Fruit fly (Drosophila melanogaster) whole organism, embryonic: ENCODE results near the gene toe.

Experiments used
- Aef1 ChIP-seq: fragments of 200-800 bp; sonication (Bioruptor generic); IDR thresholded peaks from 3 replicates; pipeline ENCODE4 v1.3.6; 2022; ENCODE audit warnings: missing biosample characterization, missing genetic modification characterization
- Antp ChIP-seq: fragments of 200-800 bp; sonication (Bioruptor generic); optimal IDR thresholded peaks from 3 replicates; lab custom pipeline; 2016; ENCODE audit warnings: missing biosample characterization, missing genetic modification characterization
- Blimp-1 ChIP-seq: fragments of 200-800 bp; sonication (Bioruptor generic); optimal IDR thresholded peaks from 3 replicates; lab custom pipeline; 2018; ENCODE audit warnings: missing biosample characterization, missing genetic modification characterization, mild to moderate bottlenecking, moderate library complexity, missing genetic modification reagents
- CG10321 ChIP-seq: fragments of 200-800 bp; sonication (Bioruptor generic); IDR thresholded peaks from 2 replicates; pipeline ENCODE4 v1.3.6; 2022; ENCODE audit warnings: missing biosample characterization, missing genetic modification characterization
- CG15514 ChIP-seq: fragments of 200-800 bp; sonication (Bioruptor generic); optimal IDR thresholded peaks from 3 replicates; lab custom pipeline; 2017; ENCODE audit warnings: missing biosample characterization, missing genetic modification characterization, mild to moderate bottlenecking, moderate library complexity, missing genetic modification reagents
- CG15696 ChIP-seq: fragments of 200-800 bp; sonication (Bioruptor generic); optimal IDR thresholded peaks from 2 replicates; lab custom pipeline; 2019; ENCODE audit warnings: missing biosample characterization, mild to moderate bottlenecking, missing genetic modification characterization, moderate library complexity
- CG18011 ChIP-seq: fragments of 200-800 bp; sonication (Bioruptor generic); optimal IDR thresholded peaks from 2 replicates; lab custom pipeline; 2017; ENCODE audit warnings: missing biosample characterization, missing genetic modification characterization, mild to moderate bottlenecking, moderate library complexity, missing genotype
- CG18764 ChIP-seq: fragments of 200-800 bp; sonication (Bioruptor generic); optimal IDR thresholded peaks from 3 replicates; lab custom pipeline; 2016; ENCODE audit warnings: missing biosample characterization, missing genetic modification characterization
- CG2202 ChIP-seq: fragments of 200-800 bp; sonication (Bioruptor generic); optimal IDR thresholded peaks from 2 replicates; lab custom pipeline; 2018; ENCODE audit warnings: missing biosample characterization, mild to moderate bottlenecking, missing genetic modification characterization
- CG31224 ChIP-seq: fragments of 200-800 bp; sonication (Bioruptor generic); IDR thresholded peaks from 2 replicates; pipeline ENCODE4 v1.3.6; 2022; ENCODE audit warnings: missing biosample characterization, missing genetic modification characterization
- CG32772 ChIP-seq: fragments of 200-800 bp; sonication (Bioruptor generic); IDR thresholded peaks from 2 replicates; pipeline ENCODE4 v1.3.6; 2022; ENCODE audit warnings: missing biosample characterization, missing genetic modification characterization
- CG34422 ChIP-seq: fragments of 200-800 bp; sonication (Bioruptor generic); IDR thresholded peaks from 3 replicates; pipeline ENCODE4 v1.3.6; 2022; ENCODE audit warnings: missing biosample characterization, missing genetic modification characterization
- CG7745 ChIP-seq: fragments of 200-800 bp; sonication (Bioruptor generic); optimal IDR thresholded peaks from 2 replicates; lab custom pipeline; 2018; ENCODE audit warnings: missing biosample characterization, mild to moderate bottlenecking, missing genetic modification characterization, moderate library complexity
- CG7987 ChIP-seq: fragments of 200-800 bp; sonication (Bioruptor generic); optimal IDR thresholded peaks from 2 replicates; lab custom pipeline; 2018; ENCODE audit warnings: missing biosample characterization, mild to moderate bottlenecking, missing genetic modification characterization, moderate library complexity
- Camta ChIP-seq: fragments of 200-800 bp; sonication (Bioruptor generic); optimal IDR thresholded peaks from 2 replicates; lab custom pipeline; 2016; ENCODE audit warnings: missing biosample characterization, missing genetic modification characterization
- Dad ChIP-seq: fragments of 200-800 bp; sonication (Bioruptor generic); optimal IDR thresholded peaks from 3 replicates; lab custom pipeline; 2016; ENCODE audit warnings: missing biosample characterization, missing genetic modification characterization
- Dll ChIP-seq: fragments of 200-800 bp; sonication (Bioruptor generic); IDR thresholded peaks from 4 replicates; pipeline ENCODE4 v1.3.6; 2022; ENCODE audit warnings: missing biosample characterization, missing genetic modification characterization; ENCODE audit not compliant: partially characterized antibody
- Eip74EF ChIP-seq, 2 experiments: fragments of 200-800 bp in 1 of 2; fragments of >200 bp in 1 of 2; sonication (Bioruptor generic) in 1 of 2; optimal IDR thresholded peaks; 2 replicates each; lab custom pipeline; 2017 to 2019; ENCODE audit warnings: missing biosample characterization in 2 of 2, missing genetic modification characterization in 2 of 2, mild to moderate bottlenecking in 1 of 2, moderate library complexity in 1 of 2
- H2.0 ChIP-seq: fragments of 200-800 bp; sonication (Bioruptor generic); IDR thresholded peaks from 2 replicates; pipeline ENCODE4 v1.3.6; 2022; ENCODE audit warnings: missing biosample characterization, missing genetic modification characterization
- HmgD ChIP-seq: fragments of 200-800 bp; sonication (Bioruptor generic); optimal IDR thresholded peaks from 3 replicates; lab custom pipeline; 2016; ENCODE audit warnings: missing biosample characterization, missing genetic modification characterization
- Kr ChIP-seq: fragments of 200-800 bp; sonication (Bioruptor generic); optimal IDR thresholded peaks from 2 replicates; lab custom pipeline; 2017; ENCODE audit warnings: missing biosample characterization, mild to moderate bottlenecking, missing genetic modification characterization
- Meics ChIP-seq: fragments of 200-800 bp; sonication (Bioruptor generic); optimal IDR thresholded peaks from 2 replicates; lab custom pipeline; 2017; ENCODE audit warnings: missing biosample characterization, mild to moderate bottlenecking, missing genetic modification characterization
- Mes4 ChIP-seq: fragments of 200-800 bp; sonication (Bioruptor generic); optimal IDR thresholded peaks from 2 replicates; lab custom pipeline; 2016; ENCODE audit warnings: missing biosample characterization, missing genetic modification characterization
- NC2β ChIP-seq: fragments of 200-800 bp; sonication (Bioruptor generic); optimal IDR thresholded peaks from 2 replicates; lab custom pipeline; 2016; ENCODE audit warnings: missing biosample characterization, missing genetic modification characterization
- Pdp1 ChIP-seq, 2 experiments: fragments of 200-800 bp; sonication (Bioruptor generic); optimal IDR thresholded peaks; 3 replicates each; lab custom pipeline; 2016; ENCODE audit warnings: missing biosample characterization in 2 of 2, missing genetic modification characterization in 2 of 2, mild to moderate bottlenecking in 1 of 2, moderate library complexity in 1 of 2
- Six4 ChIP-seq: fragments of 200-800 bp; sonication (Bioruptor generic); optimal IDR thresholded peaks from 2 replicates; lab custom pipeline; 2016; ENCODE audit warnings: missing biosample characterization, missing genetic modification characterization
- Ssrp ChIP-seq: fragments of 200-800 bp; sonication (Bioruptor generic); optimal IDR thresholded peaks from 2 replicates; lab custom pipeline; 2018; ENCODE audit warnings: missing biosample characterization, mild to moderate bottlenecking, missing genetic modification characterization, moderate library complexity
- abd-A ChIP-seq: fragments of 200-800 bp; sonication (Bioruptor generic); optimal IDR thresholded peaks from 3 replicates; lab custom pipeline; 2019; ENCODE audit warnings: missing biosample characterization, mild to moderate bottlenecking, missing genetic modification characterization, moderate library complexity
- al ChIP-seq: fragments of 200-800 bp; sonication (Bioruptor generic); IDR thresholded peaks from 2 replicates; pipeline ENCODE4 v1.3.6; 2022; ENCODE audit warnings: missing biosample characterization, missing genetic modification characterization
- ase ChIP-seq: fragments of 200-800 bp; sonication (Bioruptor generic); IDR thresholded peaks from 3 replicates; pipeline ENCODE4 v1.3.6; 2022; ENCODE audit warnings: missing biosample characterization, missing genetic modification characterization
- bab2 ChIP-seq: fragments of 200-800 bp; sonication (Bioruptor generic); optimal IDR thresholded peaks from 2 replicates; lab custom pipeline; 2016; ENCODE audit warnings: missing biosample characterization, missing genetic modification characterization
- cad ChIP-seq: fragments of >200 bp; optimal IDR thresholded peaks from 2 replicates; lab custom pipeline; 2017; ENCODE audit warnings: missing biosample characterization, missing genetic modification characterization
- crp ChIP-seq, 2 experiments: fragments of 200-800 bp; sonication (Bioruptor generic); optimal IDR thresholded peaks; 2 replicates in 1 of 2; 3 replicates in 1 of 2; lab custom pipeline; 2017; ENCODE audit warnings: missing biosample characterization in 2 of 2, missing genetic modification characterization in 2 of 2, mild to moderate bottlenecking in 1 of 2, moderate library complexity in 1 of 2
- dpn ChIP-seq, 2 experiments: fragments of 200-800 bp; sonication (Bioruptor generic); optimal IDR thresholded peaks; 3 replicates each; lab custom pipeline; 2016; ENCODE audit warnings: missing biosample characterization in 2 of 2, missing genetic modification characterization in 2 of 2
- en ChIP-seq: fragments of 200-800 bp; sonication (Bioruptor generic); optimal IDR thresholded peaks from 2 replicates; lab custom pipeline; 2016; ENCODE audit warnings: missing biosample characterization, missing genetic modification characterization
- eve ChIP-seq, 2 experiments: fragments of >200 bp; optimal IDR thresholded peaks; 2 replicates each; lab custom pipeline; 2017; ENCODE audit warnings: missing biosample characterization in 2 of 2, missing genetic modification characterization in 2 of 2
- eyg ChIP-seq: fragments of 200-800 bp; sonication (Bioruptor generic); optimal IDR thresholded peaks from 3 replicates; lab custom pipeline; 2016; ENCODE audit warnings: missing biosample characterization, missing genetic modification characterization
- fd102C ChIP-seq: fragments of 200-800 bp; sonication (Bioruptor generic); optimal IDR thresholded peaks from 2 replicates; lab custom pipeline; 2018; ENCODE audit warnings: missing biosample characterization, mild to moderate bottlenecking, missing genetic modification characterization, moderate library complexity
- gcm ChIP-seq: fragments of 200-800 bp; sonication (Bioruptor generic); optimal IDR thresholded peaks from 2 replicates; lab custom pipeline; 2019; ENCODE audit warnings: missing biosample characterization, mild to moderate bottlenecking, missing genetic modification characterization, moderate library complexity
- hb ChIP-seq: fragments of 200-800 bp; sonication (Bioruptor generic); IDR thresholded peaks from 3 replicates; pipeline ENCODE4 v1.3.6; 2022; ENCODE audit warnings: missing biosample characterization, missing genetic modification characterization; ENCODE audit not compliant: partially characterized antibody
- jumu ChIP-seq: fragments of 200-800 bp; sonication (Bioruptor generic); optimal IDR thresholded peaks from 3 replicates; lab custom pipeline; 2016; ENCODE audit warnings: missing biosample characterization, missing genetic modification characterization
- lbe ChIP-seq: fragments of 200-800 bp; sonication (Bioruptor generic); optimal IDR thresholded peaks from 2 replicates; lab custom pipeline; 2016; ENCODE audit warnings: missing biosample characterization, mild to moderate bottlenecking, missing genetic modification characterization
- sens-2 ChIP-seq: fragments of 200-800 bp; sonication (Bioruptor generic); IDR thresholded peaks from 2 replicates; pipeline ENCODE4 v1.3.6; 2022; ENCODE audit warnings: missing biosample characterization, missing genetic modification characterization
- seq ChIP-seq: fragments of 200-800 bp; sonication (Bioruptor generic); IDR thresholded peaks from 2 replicates; pipeline ENCODE4 v1.3.6; 2022; ENCODE audit warnings: missing biosample characterization, missing genetic modification characterization
- shn ChIP-seq: fragments of 200-800 bp; sonication (Bioruptor generic); optimal IDR thresholded peaks from 3 replicates; lab custom pipeline; 2016; ENCODE audit warnings: missing biosample characterization, missing genetic modification characterization
- sim ChIP-seq: fragments of 200-800 bp; sonication (Bioruptor generic); IDR thresholded peaks from 2 replicates; pipeline ENCODE4 v1.3.6; 2022; ENCODE audit warnings: missing biosample characterization, missing genetic modification characterization
- stc ChIP-seq: fragments of 200-800 bp; sonication (Bioruptor generic); IDR thresholded peaks from 2 replicates; pipeline ENCODE4 v1.3.6; 2022; ENCODE audit warnings: missing biosample characterization, missing genetic modification characterization
- tll ChIP-seq, 2 experiments: fragments of 200-800 bp in 1 of 2; fragments of >200 bp in 1 of 2; sonication (Bioruptor generic) in 1 of 2; optimal IDR thresholded peaks; 2 replicates each; lab custom pipeline; 2017 to 2019; ENCODE audit warnings: missing biosample characterization in 2 of 2, missing genetic modification characterization in 2 of 2, mild to moderate bottlenecking in 1 of 2, moderate library complexity in 1 of 2
- unpg ChIP-seq: fragments of 200-800 bp; sonication (Bioruptor generic); optimal IDR thresholded peaks from 3 replicates; lab custom pipeline; 2018; ENCODE audit warnings: missing biosample characterization, mild to moderate bottlenecking, missing genetic modification characterization, moderate library complexity

Gene toe

DNA sequence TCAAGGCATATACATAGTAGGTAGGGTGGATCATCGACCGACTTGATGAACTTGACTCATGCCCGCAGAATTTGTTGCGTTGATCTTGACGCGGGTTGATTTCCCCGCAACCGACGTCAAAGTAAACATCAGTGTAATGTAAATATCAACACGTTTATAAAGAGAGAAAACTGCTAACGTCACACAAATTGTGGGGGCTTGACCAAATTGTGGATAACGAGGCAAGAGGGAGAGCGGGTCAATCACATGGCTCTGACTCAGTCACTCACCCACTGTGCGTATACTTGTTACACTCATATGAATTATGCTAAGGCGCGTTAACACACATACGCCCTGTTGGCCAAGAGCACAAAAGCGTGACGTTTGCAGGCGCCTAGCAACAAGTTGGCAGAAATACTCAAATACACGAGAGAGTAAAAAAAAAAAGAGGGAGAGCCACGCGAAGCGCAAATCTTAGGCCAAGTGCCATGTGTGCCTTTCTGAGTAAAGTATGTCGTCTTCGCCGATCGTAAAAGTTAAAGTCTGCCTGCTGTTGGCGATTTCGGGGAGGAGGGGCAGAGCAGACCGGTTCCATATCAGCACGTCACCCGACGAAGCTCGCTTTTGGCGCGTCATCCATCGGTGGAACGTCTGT is 25.4 kb downstream of the toe start (continued):
- TF ChIP-seq CG18011 (GFP tag; lab: Kevin White, UChicago) (peak; percentile 78), gcm (GFP tag; lab: Kevin White, UChicago) (peak; percentile 86), CG18764 (GFP tag; lab: Kevin White, UChicago) (peak; percentile 86), unpg (GFP tag; lab: Kevin White, UChicago) (peak; percentile 76), ase (GFP tag; lab: Robert Waterston, UW) (peak; percentile 82; the same call in 2 of the 3 replicates), lbe (GFP tag; lab: Kevin White, UChicago) (no peak), CG34422 (peak; percentile 80; the same call in 1 of the 3 replicates), Dad (GFP tag; lab: Kevin White, UChicago) (peak; percentile 85), NC2β (peak; percentile 81), tll (GFP tag; optimal IDR thresholded peaks at IDR 0.05; lab: Kevin White, UChicago) (no peak), H2.0 (GFP tag; lab: Robert Waterston, UW) (peak; percentile 71), Antp (GFP tag; lab: Kevin White, UChicago) (peak; percentile 83), sens-2 (GFP tag; lab: Robert Waterston, UW) (peak; percentile 78), Mes4 (GFP tag; lab: Kevin White, UChicago) (peak; percentile 78), CG7745 (tag; lab: Kevin White, UChicago) (no peak), HmgD (peak; percentile 87), Dll (GFP tag; lab: Robert Waterston, UW) (no peak), Kr (no peak), Eip74EF (GFP tag; optimal IDR thresholded peaks at IDR 0.05; lab: Kevin White, UChicago) (peak in 1 of 2 experiments; percentile 86), Ssrp (tag; lab: Kevin White, UChicago) (peak; percentile 3), abd-A (tag; lab: Kevin White, UChicago) (peak; percentile 94), Camta (GFP tag; lab: Kevin White, UChicago) (peak; percentile 91), CG2202 (peak; percentile 67), CG15696 (tag; lab: Kevin White, UChicago) (peak; percentile 44), seq (GFP tag; lab: Robert Waterston, UW) (peak; percentile 98), CG7987 (GFP tag; lab: Kevin White, UChicago) (peak; percentile 97), stc (GFP tag; lab: Robert Waterston, UW) (peak; percentile 91), en (GFP tag; lab: Kevin White, UChicago) (peak; percentile 83), crp (GFP tag; optimal IDR thresholded peaks at IDR 0.05; lab: Kevin White, UChicago) (peak in 1 of 2 experiments; percentile 52), Pdp1 (GFP tag; optimal IDR thresholded peaks at IDR 0.05; lab: Kevin White, UChicago) (peak; percentile 78 to 89), dpn (GFP tag; optimal IDR thresholded peaks at IDR 0.05; lab: Kevin White, UChicago) (peak; percentile 75 to 91), Aef1 (GFP tag; lab: Robert Waterston, UW) (peak; percentile 57), hb (GFP tag; lab: Robert Waterston, UW) (no peak), cad (GFP tag; lab: Kevin White, UChicago) (no peak), Blimp-1 (no peak), bab2 (GFP tag; lab: Kevin White, UChicago) (peak; percentile 92), Six4 (GFP tag; lab: Kevin White, UChicago) (peak; percentile 69), CG31224 (GFP tag; lab: Robert Waterston, UW) (peak; percentile 78), CG15514 (GFP tag; lab: Kevin White, UChicago) (peak; percentile 93), Meics (peak; percentile 93), jumu (GFP tag; lab: Kevin White, UChicago) (peak; percentile 81), eyg (GFP tag; lab: Kevin White, UChicago) (peak; percentile 100), shn (GFP tag; lab: Kevin White, UChicago) (peak; percentile 81), sim (GFP tag; lab: Robert Waterston, UW) (peak; percentile 61; the same call in 1 of the 2 replicates), al (GFP tag; lab: Robert Waterston, UW) (peak; percentile 77; the same call in 1 of the 2 replicates), CG32772 (GFP tag; lab: Robert Waterston, UW) (peak; percentile 59), eve (GFP tag; optimal IDR thresholded peaks at IDR 0.05; lab: Kevin White, UChicago) (no peak), CG10321 (GFP tag; lab: Robert Waterston, UW) (peak; percentile 85), fd102C (GFP tag; lab: Kevin White, UChicago) (no peak)
